Worm (Caenorhabditis elegans) whole organism, L2 larva: ENCODE results near the gene cyk-4.

Experiments
- ama-1 ChIP-seq: fragments of 150-350 bp; optimal IDR thresholded peaks from 2 replicates; lab custom pipeline; 2018; ENCODE audit warnings: inconsistent platforms
- ceh-82 ChIP-seq: fragments of 150-350 bp; optimal IDR thresholded peaks from 2 replicates; lab custom pipeline; 2014; ENCODE audit warnings: missing biosample characterization, missing genetic modification characterization
- nhr-10 ChIP-seq: sonication (generic microtip); optimal IDR thresholded peaks from 2 replicates; lab custom pipeline; 2017; ENCODE audit warnings: missing biosample characterization, missing genetic modification characterization
- unc-39 ChIP-seq: fragments of 150-350 bp; optimal IDR thresholded peaks from 2 replicates; lab custom pipeline; 2014; ENCODE audit warnings: missing biosample characterization, missing genetic modification characterization
- ztf-4 ChIP-seq: fragments of 150-350 bp; optimal IDR thresholded peaks from 2 replicates; lab custom pipeline; 2014; ENCODE audit warnings: missing biosample characterization, missing genetic modification characterization

- no peak for TF ChIP-seq ama-1 (lab: Kevin White, UChicago)
- TF ChIP-seq unc-39 (tag; lab: Kevin White, UChicago), result no peak
- no peak for TF ChIP-seq ceh-82
- TF ChIP-seq nhr-10, result no peak
- no peak for TF ChIP-seq ztf-4 (tag; lab: Kevin White, UChicago)
Measured at ce11 chrIII:13779360-13780093, 8.5 kb upstream of the cyk-4 start.
